Worm (Caenorhabditis elegans): Measurements from ENCODE around the gene F16H6.10.

ce11 chrV:18265514-18265913, 41.3 kb upstream of the F16H6.10 start:
- no peak for TF ChIP-seq him-1 (tag; optimal IDR thresholded peaks at IDR 0.05)
- TF ChIP-seq W03F9.2 (tag; optimal IDR thresholded peaks at IDR 0.05), result no peak
- no peak for TF ChIP-seq dao-5 (tag; optimal IDR thresholded peaks at IDR 0.05)
